Worm (Caenorhabditis elegans): ENCODE results near the gene F28H6.4.

DNA sequence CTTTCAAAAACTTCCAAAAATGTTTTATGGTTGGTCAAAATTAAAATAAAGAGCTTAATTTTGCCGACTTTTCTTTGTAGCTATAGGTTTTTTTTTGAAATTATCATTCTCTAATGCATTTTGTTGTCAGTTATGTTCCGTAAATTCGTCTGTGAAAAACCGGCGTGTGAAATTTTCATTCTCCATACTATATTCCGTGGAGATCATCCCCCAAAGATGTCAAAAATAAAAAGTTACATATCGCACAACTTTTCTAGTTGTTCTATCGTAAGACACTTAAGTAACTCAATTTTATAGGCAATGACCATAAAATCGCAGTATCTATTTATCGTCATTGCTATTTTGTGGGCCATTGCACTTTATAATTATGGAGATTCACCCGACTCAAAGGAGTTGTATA, 51.0 kb downstream of the F28H6.4 start, which contains the start of gene C37E2.10:
- TF ChIP-seq dao-5 (tag; optimal IDR thresholded peaks at IDR 0.05) (no peak), W03F9.2 (tag; optimal IDR thresholded peaks at IDR 0.05) (no peak), him-1 (tag; optimal IDR thresholded peaks at IDR 0.05) (no peak)

Data from whole organism, L4/young adult.